Worm (Caenorhabditis elegans) whole organism, midembryonic: ENCODE results near the gene F56F11.4.

ENCODE experiments used
- T22C8.4 ChIP-seq: fragments of 200-800 bp; sonication (Bioruptor generic); IDR thresholded peaks from 2 replicates; pipeline ENCODE4 v1.3.6; 2022; ENCODE audit warnings: missing genetic modification characterization, missing compliant biosample characterization
- cog-1 ChIP-seq: sonication (generic microtip); optimal IDR thresholded peaks from 2 replicates; lab custom pipeline; 2016; ENCODE audit warnings: missing genetic modification characterization, missing compliant biosample characterization
- flt-1 ChIP-seq: fragments of 200-800 bp; sonication (Bioruptor generic); IDR thresholded peaks from 2 replicates; pipeline ENCODE4 v1.3.6; 2022; ENCODE audit warnings: missing genetic modification characterization, missing compliant biosample characterization
- klf-2 ChIP-seq: fragments of 200-800 bp; sonication (Bioruptor generic); conservative IDR thresholded peaks from 2 replicates; pipeline ENCODE4 v1.3.6; 2022; ENCODE audit warnings: missing genetic modification reagents, missing genetic modification characterization, missing compliant biosample characterization
- med-1 ChIP-seq: sonication (generic microtip); optimal IDR thresholded peaks from 2 replicates; lab custom pipeline; 2017; ENCODE audit warnings: missing genetic modification characterization, mild to moderate bottlenecking, missing compliant biosample characterization, antibody characterized with exemption, missing genetic modification reagents; ENCODE audit not compliant: insufficient read depth
- ref-1 ChIP-seq: fragments of 200-800 bp; sonication (Bioruptor generic); conservative IDR thresholded peaks from 2 replicates; pipeline ENCODE4 v1.3.6; 2022; ENCODE audit warnings: missing genetic modification reagents, missing genetic modification characterization, missing compliant biosample characterization
- tab-1 ChIP-seq: fragments of 200-800 bp; sonication (Bioruptor generic); IDR thresholded peaks from 2 replicates; pipeline ENCODE4 v1.3.6; 2022; ENCODE audit warnings: missing genetic modification characterization, missing compliant biosample characterization
- ztf-23 ChIP-seq: fragments of 200-800 bp; sonication (Bioruptor generic); IDR thresholded peaks from 2 replicates; pipeline ENCODE4 v1.3.6; 2022; ENCODE audit warnings: missing genetic modification reagents, missing genetic modification characterization, missing compliant biosample characterization
- ztf-29 ChIP-seq: fragments of 200-800 bp; sonication (Bioruptor generic); IDR thresholded peaks from 2 replicates; pipeline ENCODE4 v1.3.6; 2022; ENCODE audit warnings: missing genetic modification reagents, missing genetic modification characterization, missing compliant biosample characterization

F56F11.4 gene

DNA sequence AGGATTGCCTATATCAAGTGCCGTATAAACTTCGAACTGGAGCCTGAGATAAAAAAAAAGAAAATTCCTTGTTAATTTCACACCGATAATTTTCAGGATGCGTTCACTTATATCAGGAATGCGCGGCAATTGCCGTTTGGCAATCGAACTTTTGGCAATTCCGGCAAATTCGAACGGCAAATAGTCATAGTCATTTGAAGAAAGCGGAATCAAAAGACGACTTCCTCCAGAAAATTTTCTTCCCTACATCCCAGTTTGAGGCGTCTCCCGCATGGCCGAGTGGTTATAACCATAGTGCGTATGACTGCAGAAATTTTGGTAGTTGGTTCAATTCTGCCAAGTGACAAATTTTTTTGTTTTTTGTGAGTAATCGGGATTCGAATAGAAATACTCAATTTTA lies at the start of gene F56F11.4:
F56F11.4 (plus strand) TSS at position 301 of the 400 bp plus-strand sequence.
- TF ChIP-seq cog-1 (tag; lab: Kevin White, UChicago) (no peak), ztf-29 (GFP tag; lab: Robert Waterston, UW) (no peak), ref-1 (GFP tag; lab: Robert Waterston, UW) (no peak), T22C8.4 (GFP tag; lab: Robert Waterston, UW) (no peak), ztf-23 (GFP tag; lab: Robert Waterston, UW) (no peak), med-1 (GFP tag; lab: Kevin White, UChicago) (no peak), klf-2 (GFP tag; lab: Robert Waterston, UW) (no peak), tab-1 (GFP tag; lab: Robert Waterston, UW) (no peak), flt-1 (GFP tag; lab: Robert Waterston, UW) (no peak)

DNA sequence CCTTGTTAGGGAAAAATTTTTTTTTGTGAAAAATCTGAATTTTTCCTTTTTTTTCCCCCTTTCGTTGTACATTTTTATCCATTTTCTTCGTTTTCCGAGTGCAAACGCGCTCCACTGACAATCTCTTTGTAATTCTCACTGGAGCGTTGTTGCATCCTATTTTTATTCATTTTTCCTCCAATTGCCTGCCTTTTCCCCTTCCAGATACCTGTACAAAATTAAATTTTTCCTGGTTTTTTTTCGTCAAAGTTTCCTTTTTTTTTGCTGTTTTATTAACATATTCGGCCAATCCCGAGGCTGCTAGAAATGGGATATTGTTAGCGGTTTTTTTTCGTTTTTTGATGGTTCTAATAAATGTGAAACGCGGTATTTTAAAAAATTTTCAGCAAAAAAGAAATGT lies 44.6 kb upstream of the F56F11.4 start:
- TF ChIP-seq flt-1 (GFP tag; lab: Robert Waterston, UW) (no peak), ref-1 (GFP tag; lab: Robert Waterston, UW) (no peak), klf-2 (GFP tag; lab: Robert Waterston, UW) (no peak), cog-1 (tag; lab: Kevin White, UChicago) (no peak), med-1 (GFP tag; lab: Kevin White, UChicago) (no peak), ztf-23 (GFP tag; lab: Robert Waterston, UW) (no peak), ztf-29 (GFP tag; lab: Robert Waterston, UW) (no peak)

- TF ChIP-seq ztf-29 (GFP tag; lab: Robert Waterston, UW) = no peak
- TF ChIP-seq klf-2 (GFP tag; lab: Robert Waterston, UW) = no peak
- no peak for TF ChIP-seq tab-1 (GFP tag; lab: Robert Waterston, UW)
- no peak for TF ChIP-seq ztf-23 (GFP tag; lab: Robert Waterston, UW)
- no peak for TF ChIP-seq ref-1 (GFP tag; lab: Robert Waterston, UW)
- TF ChIP-seq cog-1 (tag; lab: Kevin White, UChicago) = no peak
- TF ChIP-seq med-1 (GFP tag; lab: Kevin White, UChicago) = no peak
- TF ChIP-seq flt-1 (GFP tag; lab: Robert Waterston, UW) = no peak
- no peak for TF ChIP-seq T22C8.4 (GFP tag; lab: Robert Waterston, UW)
These were observed 41.0 kb upstream of the F56F11.4 start, which contains the start of gene tufm-1 for ce11 chrIII:2814919-2815554. Gene tufm-1, minus strand, starts transcription at chrIII:2814969.

ce11 chrIII:2816205-2816923 lies 39.7 kb upstream of the F56F11.4 start:
- TF ChIP-seq flt-1 (GFP tag; lab: Robert Waterston, UW) = no peak
- TF ChIP-seq med-1 (GFP tag; lab: Kevin White, UChicago) = no peak
- no peak for TF ChIP-seq cog-1 (tag; lab: Kevin White, UChicago)
- no peak for TF ChIP-seq ztf-29 (GFP tag; lab: Robert Waterston, UW)
- no peak for TF ChIP-seq tab-1 (GFP tag; lab: Robert Waterston, UW)
- TF ChIP-seq ztf-23 (GFP tag; lab: Robert Waterston, UW) = no peak
- no peak for TF ChIP-seq ref-1 (GFP tag; lab: Robert Waterston, UW)
- TF ChIP-seq T22C8.4 (GFP tag; lab: Robert Waterston, UW) = no peak
- TF ChIP-seq klf-2 (GFP tag; lab: Robert Waterston, UW) = no peak

- TF ChIP-seq cog-1 (tag; lab: Kevin White, UChicago) (no peak), ztf-29 (GFP tag; lab: Robert Waterston, UW) (no peak), T22C8.4 (GFP tag; lab: Robert Waterston, UW) (no peak), klf-2 (GFP tag; lab: Robert Waterston, UW) (no peak), ref-1 (GFP tag; lab: Robert Waterston, UW) (no peak), tab-1 (GFP tag; lab: Robert Waterston, UW) (no peak), med-1 (GFP tag; lab: Kevin White, UChicago) (no peak), flt-1 (GFP tag; lab: Robert Waterston, UW) (no peak), ztf-23 (GFP tag; lab: Robert Waterston, UW) (no peak)
These were observed 38.2 kb upstream of the F56F11.4 start for ce11 chrIII:2817847-2818246.

- TF ChIP-seq ztf-23 (GFP tag; lab: Robert Waterston, UW) (no peak), T22C8.4 (GFP tag; lab: Robert Waterston, UW) (no peak), ref-1 (GFP tag; lab: Robert Waterston, UW) (no peak), flt-1 (GFP tag; lab: Robert Waterston, UW) (no peak), klf-2 (GFP tag; lab: Robert Waterston, UW) (no peak), ztf-29 (GFP tag; lab: Robert Waterston, UW) (no peak), cog-1 (tag; lab: Kevin White, UChicago) (no peak), tab-1 (GFP tag; lab: Robert Waterston, UW) (no peak), med-1 (GFP tag; lab: Kevin White, UChicago) (no peak)
These were observed 37.0 kb upstream of the F56F11.4 start, which contains the start of gene pipp-4P for ce11 chrIII:2818980-2819379. Gene pipp-4P, plus strand, starts transcription at chrIII:2819280.

ce11 chrIII:2826770-2827169 lies 29.3 kb upstream of the F56F11.4 start, which contains the start of gene Y71H2AM.1:
Gene Y71H2AM.1, plus strand, starts transcription at chrIII:2827070.
- TF ChIP-seq ztf-29 (GFP tag; lab: Robert Waterston, UW) = no peak
- TF ChIP-seq ztf-23 (GFP tag; lab: Robert Waterston, UW) = no peak
- TF ChIP-seq tab-1 (GFP tag; lab: Robert Waterston, UW) = no peak
- TF ChIP-seq ref-1 (GFP tag; lab: Robert Waterston, UW) = no peak
- no peak for TF ChIP-seq T22C8.4 (GFP tag; lab: Robert Waterston, UW)
- no peak for TF ChIP-seq klf-2 (GFP tag; lab: Robert Waterston, UW)
- no peak for TF ChIP-seq flt-1 (GFP tag; lab: Robert Waterston, UW)
- TF ChIP-seq med-1 (GFP tag; lab: Kevin White, UChicago) = no peak
- no peak for TF ChIP-seq cog-1 (tag; lab: Kevin White, UChicago)

ce11 chrIII:2832483-2832882 lies 23.5 kb upstream of the F56F11.4 start, which contains the start of gene Y71H2AM.29:
Gene Y71H2AM.29, plus strand, starts transcription at chrIII:2832783.
- TF ChIP-seq tab-1 (GFP tag; lab: Robert Waterston, UW) (no peak), ztf-23 (GFP tag; lab: Robert Waterston, UW) (no peak), ztf-29 (GFP tag; lab: Robert Waterston, UW) (no peak), T22C8.4 (GFP tag; lab: Robert Waterston, UW) (no peak)
